Fruit fly (Drosophila melanogaster) whole organism, embryonic: Measurements from ENCODE around the gene CG42749.

ENCODE experiments used
- Atf-2 ChIP-seq: fragments of 200-800 bp; sonication (Bioruptor generic); optimal IDR thresholded peaks from 2 replicates; lab custom pipeline; 2016; ENCODE audit warnings: missing biosample characterization, missing genetic modification characterization
- Atf6 ChIP-seq: fragments of 200-800 bp; sonication (Bioruptor generic); IDR thresholded peaks from 2 replicates; pipeline ENCODE4 v1.3.6; 2022; ENCODE audit warnings: missing biosample characterization, missing genetic modification characterization
- CG10147 ChIP-seq: fragments of 200-800 bp; sonication (Bioruptor generic); optimal IDR thresholded peaks from 2 replicates; lab custom pipeline; 2019; ENCODE audit warnings: missing biosample characterization, mild to moderate bottlenecking, missing genetic modification characterization, moderate library complexity
- CG10431 ChIP-seq: fragments of 200-800 bp; sonication (Bioruptor generic); optimal IDR thresholded peaks from 3 replicates; lab custom pipeline; 2018; ENCODE audit warnings: missing biosample characterization, mild to moderate bottlenecking, missing genetic modification characterization
- CG10543 ChIP-seq: fragments of 200-800 bp; sonication (Bioruptor generic); optimal IDR thresholded peaks from 3 replicates; lab custom pipeline; 2017; ENCODE audit warnings: missing biosample characterization, mild to moderate bottlenecking, missing genetic modification characterization, moderate library complexity
- CG10565 ChIP-seq: fragments of 200-800 bp; sonication (Bioruptor generic); optimal IDR thresholded peaks from 3 replicates; lab custom pipeline; 2016; ENCODE audit warnings: missing biosample characterization, mild to moderate bottlenecking, missing genetic modification characterization
- CG10959 ChIP-seq: fragments of 200-800 bp; sonication (Bioruptor generic); IDR thresholded peaks from 2 replicates; pipeline ENCODE4 v1.3.6; 2022; ENCODE audit warnings: missing biosample characterization, missing genetic modification characterization
- CG13287 ChIP-seq: fragments of 200-800 bp; sonication (Bioruptor generic); IDR thresholded peaks from 2 replicates; pipeline ENCODE4 v1.3.6; 2022; ENCODE audit warnings: missing biosample characterization, missing genetic modification characterization; ENCODE audit not compliant: partially characterized antibody
- CG13894 ChIP-seq: fragments of 200-800 bp; sonication (Bioruptor generic); optimal IDR thresholded peaks from 3 replicates; lab custom pipeline; 2018; ENCODE audit warnings: missing biosample characterization, mild to moderate bottlenecking, missing genetic modification characterization, moderate library complexity
- CG14860 ChIP-seq: fragments of 200-800 bp; sonication (Bioruptor generic); IDR thresholded peaks from 3 replicates; pipeline ENCODE4 v1.3.6; 2022; ENCODE audit warnings: missing biosample characterization, missing genetic modification characterization; ENCODE audit not compliant: partially characterized antibody
- CG1529 ChIP-seq: fragments of 200-800 bp; sonication (Bioruptor generic); optimal IDR thresholded peaks from 3 replicates; lab custom pipeline; 2018; ENCODE audit warnings: missing biosample characterization, missing genetic modification characterization
- CG15601 ChIP-seq: fragments of 200-800 bp; sonication (Bioruptor generic); optimal IDR thresholded peaks from 3 replicates; lab custom pipeline; 2019; ENCODE audit warnings: missing biosample characterization, mild to moderate bottlenecking, missing genetic modification characterization, moderate library complexity
- CG16863 ChIP-seq: fragments of 200-800 bp; sonication (Bioruptor generic); optimal IDR thresholded peaks from 3 replicates; lab custom pipeline; 2016; ENCODE audit warnings: missing biosample characterization, missing genetic modification characterization
- CG2889 ChIP-seq: fragments of 200-800 bp; sonication (Bioruptor generic); IDR thresholded peaks from 3 replicates; pipeline ENCODE4 v1.3.6; 2022; ENCODE audit warnings: missing biosample characterization, missing genetic modification characterization
- CG30020 ChIP-seq: fragments of 200-800 bp; optimal IDR thresholded peaks from 2 replicates; lab custom pipeline; 2019; ENCODE audit warnings: missing biosample characterization, mild to moderate bottlenecking, missing genetic modification characterization, moderate library complexity
- CG31224 ChIP-seq: fragments of 200-800 bp; sonication (Bioruptor generic); IDR thresholded peaks from 2 replicates; pipeline ENCODE4 v1.3.6; 2022; ENCODE audit warnings: missing biosample characterization, missing genetic modification characterization
- CG31365 ChIP-seq: fragments of 200-800 bp; sonication (Bioruptor generic); optimal IDR thresholded peaks from 2 replicates; lab custom pipeline; 2018; ENCODE audit warnings: missing biosample characterization, mild to moderate bottlenecking, missing genetic modification characterization
- CG3281 ChIP-seq: fragments of 200-800 bp; sonication (Bioruptor generic); optimal IDR thresholded peaks from 3 replicates; lab custom pipeline; 2017; ENCODE audit warnings: missing biosample characterization, mild to moderate bottlenecking, missing genetic modification characterization
- CG3407 ChIP-seq: fragments of 200-800 bp; sonication (Bioruptor generic); optimal IDR thresholded peaks from 2 replicates; lab custom pipeline; 2018; ENCODE audit warnings: missing biosample characterization, mild to moderate bottlenecking, missing genetic modification characterization
- CG4730 ChIP-seq: fragments of 200-800 bp; sonication (Bioruptor generic); IDR thresholded peaks from 2 replicates; pipeline ENCODE4 v1.3.6; 2022; ENCODE audit warnings: missing biosample characterization, missing genetic modification characterization
- CG6765 ChIP-seq: fragments of 200-800 bp; sonication (Bioruptor generic); optimal IDR thresholded peaks from 3 replicates; lab custom pipeline; 2017; ENCODE audit warnings: missing biosample characterization, mild to moderate bottlenecking, missing genetic modification characterization
- CG6791 ChIP-seq: fragments of 200-800 bp; sonication (Bioruptor generic); IDR thresholded peaks from 3 replicates; pipeline ENCODE4 v1.3.6; 2022; ENCODE audit warnings: missing biosample characterization, missing genetic modification characterization; ENCODE audit not compliant: partially characterized antibody
- CG6813 ChIP-seq: fragments of 200-800 bp; sonication (Bioruptor generic); optimal IDR thresholded peaks from 2 replicates; lab custom pipeline; 2017; ENCODE audit warnings: missing biosample characterization, missing genetic modification characterization, mild to moderate bottlenecking, moderate library complexity, missing genetic modification reagents
- CG8478 ChIP-seq: fragments of >200 bp; optimal IDR thresholded peaks from 2 replicates; lab custom pipeline; 2018
- CG8765 ChIP-seq: fragments of 200-800 bp; sonication (Bioruptor generic); IDR thresholded peaks from 2 replicates; pipeline ENCODE4 v1.3.6; 2022; ENCODE audit warnings: missing biosample characterization, missing genetic modification characterization
- Chrac-16 ChIP-seq: fragments of 200-800 bp; sonication (Bioruptor generic); optimal IDR thresholded peaks from 3 replicates; lab custom pipeline; 2016; ENCODE audit warnings: missing biosample characterization, missing genetic modification characterization
- CoRest ChIP-seq: fragments of 200-800 bp; sonication (Bioruptor generic); optimal IDR thresholded peaks from 3 replicates; lab custom pipeline; 2018; ENCODE audit warnings: missing biosample characterization, mild to moderate bottlenecking, missing genetic modification characterization, moderate library complexity
- Dp ChIP-seq: fragments of 200-800 bp; sonication (Bioruptor generic); optimal IDR thresholded peaks from 2 replicates; lab custom pipeline; 2018; ENCODE audit warnings: missing biosample characterization, mild to moderate bottlenecking, missing genetic modification characterization, moderate library complexity
- Fer2 ChIP-seq: fragments of 200-800 bp; sonication (Bioruptor generic); optimal IDR thresholded peaks from 2 replicates; lab custom pipeline; 2018; ENCODE audit warnings: missing biosample characterization, mild to moderate bottlenecking, missing genetic modification characterization, moderate library complexity
- Myb ChIP-seq: fragments of 200-800 bp; sonication (Bioruptor generic); optimal IDR thresholded peaks from 2 replicates; lab custom pipeline; 2016; ENCODE audit warnings: missing biosample characterization, missing genetic modification characterization
- Oaz ChIP-seq: fragments of 200-800 bp; sonication (Bioruptor generic); IDR thresholded peaks from 2 replicates; pipeline ENCODE4 v1.3.6; 2022; ENCODE audit warnings: missing biosample characterization, missing genetic modification characterization
- Pdp1 ChIP-seq, 2 experiments: fragments of 200-800 bp; sonication (Bioruptor generic); optimal IDR thresholded peaks; 3 replicates each; lab custom pipeline; 2016; ENCODE audit warnings: missing biosample characterization in 2 of 2, missing genetic modification characterization in 2 of 2, mild to moderate bottlenecking in 1 of 2, moderate library complexity in 1 of 2
- Sin3A ChIP-seq: fragments of >200 bp; optimal IDR thresholded peaks from 2 replicates; lab custom pipeline; 2018
- Six4 ChIP-seq: fragments of 200-800 bp; sonication (Bioruptor generic); optimal IDR thresholded peaks from 2 replicates; lab custom pipeline; 2016; ENCODE audit warnings: missing biosample characterization, missing genetic modification characterization
- Stat92E ChIP-seq, 3 experiments: fragments of >200 bp in 2 of 3; fragments of 200-800 bp in 1 of 3; sonication (Bioruptor generic) in 1 of 3; optimal IDR thresholded peaks; 2 replicates each; lab custom pipeline; 2017 to 2019; ENCODE audit warnings: missing biosample characterization in 3 of 3, missing genetic modification characterization in 3 of 3, mild to moderate bottlenecking in 1 of 3, moderate library complexity in 1 of 3
- Vsx1 ChIP-seq: fragments of 200-800 bp; sonication (Bioruptor generic); optimal IDR thresholded peaks from 2 replicates; lab custom pipeline; 2017; ENCODE audit warnings: missing biosample characterization, mild to moderate bottlenecking, missing genetic modification characterization, missing genetic modification reagents
- bowl ChIP-seq: fragments of 200-800 bp; sonication (Bioruptor generic); IDR thresholded peaks from 2 replicates; pipeline ENCODE4 v1.3.6; 2022; ENCODE audit warnings: missing biosample characterization, missing genetic modification characterization
- fd96Cb ChIP-seq: fragments of 200-800 bp; sonication (Bioruptor generic); optimal IDR thresholded peaks from 2 replicates; lab custom pipeline; 2018; ENCODE audit warnings: missing biosample characterization, mild to moderate bottlenecking, missing genetic modification characterization, moderate library complexity
- gsb ChIP-seq: fragments of 200-800 bp; sonication (Bioruptor generic); IDR thresholded peaks from 2 replicates; pipeline ENCODE4 v1.3.6; 2022; ENCODE audit warnings: missing biosample characterization, missing genetic modification characterization
- her ChIP-seq: fragments of 200-800 bp; sonication (Bioruptor generic); optimal IDR thresholded peaks from 2 replicates; lab custom pipeline; 2016; ENCODE audit warnings: missing biosample characterization, missing genetic modification characterization
- inv ChIP-seq: fragments of 200-800 bp; sonication (Bioruptor generic); IDR thresholded peaks from 2 replicates; pipeline ENCODE4 v1.3.6; 2022; ENCODE audit warnings: missing biosample characterization, missing genetic modification characterization; ENCODE audit not compliant: partially characterized antibody
- kni ChIP-seq: fragments of 200-800 bp; sonication (Bioruptor generic); optimal IDR thresholded peaks from 3 replicates; lab custom pipeline; 2017; ENCODE audit warnings: mild to moderate bottlenecking, missing biosample characterization, missing genetic modification reagents, missing genetic modification characterization
- knrl ChIP-seq: fragments of 200-800 bp; sonication (Bioruptor generic); IDR thresholded peaks from 3 replicates; pipeline ENCODE4 v1.3.6; 2022; ENCODE audit warnings: missing biosample characterization, missing genetic modification characterization; ENCODE audit not compliant: partially characterized antibody
- pb ChIP-seq: fragments of 200-800 bp; sonication (Bioruptor generic); optimal IDR thresholded peaks from 3 replicates; lab custom pipeline; 2016; ENCODE audit warnings: missing biosample characterization, missing genetic modification characterization
- scrt ChIP-seq: fragments of 200-800 bp; sonication (Bioruptor generic); optimal IDR thresholded peaks from 2 replicates; lab custom pipeline; 2018; ENCODE audit warnings: missing biosample characterization, mild to moderate bottlenecking, missing genetic modification characterization, moderate library complexity
- sd ChIP-seq: fragments of 200-800 bp; sonication (Bioruptor generic); optimal IDR thresholded peaks from 3 replicates; lab custom pipeline; 2018; ENCODE audit warnings: missing biosample characterization, mild to moderate bottlenecking, missing genetic modification characterization, moderate library complexity
- tap ChIP-seq: fragments of 200-800 bp; optimal IDR thresholded peaks from 3 replicates; lab custom pipeline; 2019; ENCODE audit warnings: missing biosample characterization, mild to moderate bottlenecking, missing genetic modification characterization, moderate library complexity
- tio ChIP-seq: fragments of 200-800 bp; sonication (Bioruptor generic); optimal IDR thresholded peaks from 2 replicates; lab custom pipeline; 2017; ENCODE audit warnings: missing biosample characterization, missing genetic modification characterization, inconsistent platforms
- yki ChIP-seq: fragments of >200 bp; optimal IDR thresholded peaks from 3 replicates; lab custom pipeline; 2018
- zen ChIP-seq: fragments of 200-800 bp; sonication (Bioruptor generic); optimal IDR thresholded peaks from 3 replicates; lab custom pipeline; 2018; ENCODE audit warnings: missing biosample characterization, mild to moderate bottlenecking, missing genetic modification characterization, moderate library complexity

The CG42749 gene

DNA sequence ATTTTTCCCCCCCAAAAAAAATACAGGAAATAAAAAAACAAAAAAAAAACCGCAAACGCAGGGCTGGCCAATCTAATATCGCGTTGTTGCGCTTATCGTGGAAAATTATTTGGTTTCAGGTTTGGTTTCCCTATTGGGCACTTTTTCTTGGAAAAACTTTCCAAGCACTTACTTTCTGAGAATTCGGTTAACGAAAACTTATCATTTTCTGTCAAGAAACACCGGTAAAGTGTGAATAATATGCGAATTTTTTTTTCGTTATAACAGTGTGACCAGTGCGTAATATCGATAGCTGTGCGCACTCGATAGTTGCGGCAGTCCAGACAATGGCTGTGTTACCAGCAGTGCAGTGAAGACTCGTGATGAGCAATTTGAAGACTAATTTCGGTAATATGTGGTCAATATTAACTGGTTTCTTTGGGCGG is 26.6 kb downstream of the CG42749 start, which contains the start of gene Rnp4F (continued):
- TF ChIP-seq Atf6 (GFP tag; lab: Robert Waterston, UW) (peak; percentile 51), CG31365 (tag; lab: Kevin White, UChicago) (no peak), CG10565 (GFP tag; lab: Kevin White, UChicago) (no peak), CG10147 (GFP tag; lab: Kevin White, UChicago) (peak; percentile 18), Dp (GFP tag; lab: Kevin White, UChicago) (peak; percentile 55), zen (tag; lab: Kevin White, UChicago) (peak; percentile 58), Myb (GFP tag; lab: Kevin White, UChicago) (peak; percentile 82), Oaz (GFP tag; lab: Robert Waterston, UW) (peak; percentile 44; the same call in 1 of the 2 replicates), her (GFP tag; lab: Kevin White, UChicago) (peak; percentile 70), Vsx1 (GFP tag; lab: Kevin White, UChicago) (no peak), CG6813 (peak; percentile 28), CG8478 (lab: Kevin White, UChicago) (no peak), CG10959 (GFP tag; lab: Robert Waterston, UW) (peak; percentile 25; the same call in 1 of the 2 replicates), gsb (GFP tag; lab: Robert Waterston, UW) (0 out of 2 replicates have a peak, but pooled peaks have one; percentile 25), inv (peak; percentile 84), CoRest (tag; lab: Kevin White, UChicago) (peak; percentile 77), bowl (0 out of 2 replicates have a peak, but pooled peaks have one; percentile 24), CG15601 (tag; lab: Kevin White, UChicago) (no peak), Pdp1 (GFP tag; optimal IDR thresholded peaks at IDR 0.05; lab: Kevin White, UChicago) (peak; percentile 63 to 72), CG4730 (peak; percentile 42; the same call in 1 of the 2 replicates), Fer2 (peak; percentile 16), CG13287 (GFP tag; lab: Robert Waterston, UW) (peak; percentile 78), pb (GFP tag; lab: Kevin White, UChicago) (peak; percentile 60), fd96Cb (tag; lab: Kevin White, UChicago) (no peak), CG6765 (GFP tag; lab: Kevin White, UChicago) (no peak), CG3407 (GFP tag; lab: Kevin White, UChicago) (no peak), Chrac-16 (GFP tag; lab: Kevin White, UChicago) (peak; percentile 59), tio (GFP tag; lab: Kevin White, UChicago) (no peak), Stat92E (GFP tag; optimal IDR thresholded peaks at IDR 0.05; lab: Kevin White, UChicago) (no peak), Six4 (GFP tag; lab: Kevin White, UChicago) (peak; percentile 32), CG6791 (GFP tag; lab: Robert Waterston, UW) (peak; percentile 80), knrl (GFP tag; lab: Robert Waterston, UW) (peak; percentile 88), CG2889 (GFP tag; lab: Robert Waterston, UW) (0 out of 3 replicates have a peak, but pooled peaks have one; percentile 45), tap (tag; lab: Kevin White, UChicago) (no peak), CG3281 (GFP tag; lab: Kevin White, UChicago) (peak; percentile 48), Sin3A (lab: Kevin White, UChicago) (peak; percentile 81), CG10431 (no peak), yki (lab: Kevin White, UChicago) (no peak), CG16863 (GFP tag; lab: Kevin White, UChicago) (peak; percentile 53), sd (tag; lab: Kevin White, UChicago) (no peak), CG14860 (GFP tag; lab: Robert Waterston, UW) (peak; percentile 72), CG10543 (GFP tag; lab: Kevin White, UChicago) (peak; percentile 74), CG1529 (GFP tag; lab: Kevin White, UChicago) (no peak), CG13894 (tag; lab: Kevin White, UChicago) (peak; percentile 27), CG31224 (GFP tag; lab: Robert Waterston, UW) (peak; percentile 47), CG8765 (GFP tag; lab: Robert Waterston, UW) (peak; percentile 44; the same call in 1 of the 2 replicates), CG30020 (tag; lab: Kevin White, UChicago) (peak; percentile 87), scrt (no peak), Atf-2 (peak; percentile 44), kni (GFP tag; lab: Kevin White, UChicago) (no peak)
